Worm (Caenorhabditis elegans): ENCODE results near the gene Y39E4B.13.

Y39E4B.13 gene

ce11 chrIII:13067884-13068767 lies 22.8 kb upstream of the Y39E4B.13 start (continued):
- TF ChIP-seq F55B11.4 (tag; optimal IDR thresholded peaks at IDR 0.05; ENCODE audit: borderline replicate concordance, insufficient read depth) (no peak), aptf-3 (GFP tag; IDR thresholded peaks at IDR 0.05) (no peak), lin-26 (GFP tag; IDR thresholded peaks at IDR 0.05) (peak; percentile 55; the same call in 1 of the 2 replicates), tlf-1 (GFP tag; optimal IDR thresholded peaks at IDR 0.05) (no peak), K12H6.12 (tag; optimal IDR thresholded peaks at IDR 0.05) (peak; percentile 95), T07F8.4 (tag; optimal IDR thresholded peaks at IDR 0.05) (peak; percentile 28), B0336.3 (GFP tag; IDR thresholded peaks at IDR 0.05) (peak; percentile 82), F23B12.7 (tag; optimal IDR thresholded peaks at IDR 0.05; ENCODE audit: insufficient read depth) (peak; percentile 36), C06A6.2 (GFP tag; conservative IDR thresholded peaks at IDR 0.05) (peak; percentile 68), bed-2 (GFP tag; IDR thresholded peaks at IDR 0.05) (peak; percentile 12; the same call in 1 of the 2 replicates), mcd-1 (GFP tag; IDR thresholded peaks at IDR 0.05) (peak; percentile 58), attf-5 (GFP tag; optimal IDR thresholded peaks at IDR 0.05) (peak; percentile 82), cebp-1 (GFP tag; IDR thresholded peaks at IDR 0.05) (peak; percentile 23; the same call in 1 of the 2 replicates), cebp-1 (tag; optimal IDR thresholded peaks at IDR 0.05) (peak; percentile 79), madf-3 (GFP tag; IDR thresholded peaks at IDR 0.05) (0 out of 2 replicates have a peak, but pooled peaks have one; percentile 37), mxl-1 (tag; optimal IDR thresholded peaks at IDR 0.05) (no peak), rcor-1 (GFP tag; IDR thresholded peaks at IDR 0.05) (no peak), ztf-22 (GFP tag; optimal IDR thresholded peaks at IDR 0.05) (peak; percentile 3), lin-35 (GFP tag; optimal IDR thresholded peaks at IDR 0.05) (peak in 1 of 3 experiments; percentile 61), ztf-26 (tag; optimal IDR thresholded peaks at IDR 0.05) (peak; percentile 29), mel-28 (tag; optimal IDR thresholded peaks at IDR 0.05; ENCODE audit: borderline replicate concordance) (no peak), akir-1 (GFP tag; optimal IDR thresholded peaks at IDR 0.05) (peak; percentile 67), F52B5.7 (tag; optimal IDR thresholded peaks at IDR 0.05) (no peak), let-526 (GFP tag; IDR thresholded peaks at IDR 0.05) (no peak), D2030.7 (GFP tag; IDR thresholded peaks at IDR 0.05) (no peak), gei-17 (GFP tag; optimal IDR thresholded peaks at IDR 0.05) (peak; percentile 27)

ce11 chrIII:13069416-13069815 lies 21.5 kb upstream of the Y39E4B.13 start:
- TF ChIP-seq mel-28 (tag; optimal IDR thresholded peaks at IDR 0.05; ENCODE audit: borderline replicate concordance) (no peak), ccch-3 (GFP tag; optimal IDR thresholded peaks at IDR 0.05) (no peak), F10E7.11 (tag; optimal IDR thresholded peaks at IDR 0.05) (no peak), atf-7 (tag; optimal IDR thresholded peaks at IDR 0.05) (no peak), ets-4 (GFP tag; optimal IDR thresholded peaks at IDR 0.05) (no peak), nhr-120 (GFP tag; IDR thresholded peaks at IDR 0.05) (no peak), Y95B8A.8 (GFP tag; IDR thresholded peaks at IDR 0.05) (no peak), pbrm-1 (GFP tag; IDR thresholded peaks at IDR 0.05) (no peak), lsl-1 (GFP tag; optimal IDR thresholded peaks at IDR 0.05) (no peak), Y53G8AR.9 (GFP tag; conservative IDR thresholded peaks at IDR 0.05) (no peak), nhr-179 (tag; optimal IDR thresholded peaks at IDR 0.05) (no peak)

Measured in whole organism, young adult.